Fruit fly (Drosophila melanogaster) whole organism, pupa: Measurements from ENCODE around the gene CG32801.

Source experiments
- CG10348 ChIP-seq: fragments of 200-800 bp; sonication (Bioruptor generic); IDR thresholded peaks from 2 replicates; pipeline ENCODE4 v1.3.6; 2022; ENCODE audit warnings: missing biosample characterization, missing genetic modification characterization
- CG12605 ChIP-seq: fragments of 200-800 bp; sonication (Bioruptor generic); IDR thresholded peaks from 2 replicates; pipeline ENCODE4 v1.3.6; 2022; ENCODE audit warnings: missing biosample characterization, missing genetic modification characterization
- CG13204 ChIP-seq: fragments of 200-800 bp; sonication (Bioruptor generic); optimal IDR thresholded peaks from 2 replicates; lab custom pipeline; 2018; ENCODE audit warnings: missing biosample characterization, mild to moderate bottlenecking, missing genetic modification characterization, moderate library complexity
- CG14655 ChIP-seq: fragments of 200-800 bp; sonication (Bioruptor generic); optimal IDR thresholded peaks from 3 replicates; lab custom pipeline; 2017; ENCODE audit warnings: mild to moderate bottlenecking, missing biosample characterization, missing genetic modification reagents, missing genetic modification characterization
- CG15710 ChIP-seq: fragments of 200-800 bp; sonication (Bioruptor generic); optimal IDR thresholded peaks from 2 replicates; lab custom pipeline; 2018; ENCODE audit warnings: missing biosample characterization, mild to moderate bottlenecking, missing genetic modification characterization, moderate library complexity
- CG17806 ChIP-seq: fragments of 200-800 bp; sonication (Bioruptor generic); optimal IDR thresholded peaks from 2 replicates; lab custom pipeline; 2018; ENCODE audit warnings: missing biosample characterization, mild to moderate bottlenecking, missing genetic modification characterization, moderate library complexity
- CG32121 ChIP-seq: fragments of 200-800 bp; sonication (Bioruptor generic); IDR thresholded peaks from 2 replicates; pipeline ENCODE4 v1.3.6; 2022; ENCODE audit warnings: missing biosample characterization, missing genetic modification characterization
- CG34367 ChIP-seq: fragments of 200-800 bp; sonication (Bioruptor generic); optimal IDR thresholded peaks from 2 replicates; lab custom pipeline; 2018; ENCODE audit warnings: missing biosample characterization, mild to moderate bottlenecking, missing genetic modification characterization
- CG4496 ChIP-seq: fragments of 200-800 bp; sonication (Bioruptor generic); IDR thresholded peaks from 3 replicates; pipeline ENCODE4 v1.3.6; 2022; ENCODE audit warnings: missing biosample characterization, missing genetic modification characterization
- CG8159 ChIP-seq: fragments of 200-800 bp; sonication (Bioruptor generic); optimal IDR thresholded peaks from 3 replicates; lab custom pipeline; 2018; ENCODE audit warnings: missing biosample characterization, mild to moderate bottlenecking, missing genetic modification characterization, moderate library complexity
- CG8301 ChIP-seq: fragments of 200-800 bp; sonication (Bioruptor generic); optimal IDR thresholded peaks from 2 replicates; lab custom pipeline; 2018; ENCODE audit warnings: missing biosample characterization, mild to moderate bottlenecking, missing genetic modification characterization
- CG9948 ChIP-seq: fragments of 200-800 bp; sonication (Bioruptor generic); optimal IDR thresholded peaks from 2 replicates; lab custom pipeline; 2018; ENCODE audit warnings: missing biosample characterization, mild to moderate bottlenecking, missing genetic modification characterization, moderate library complexity
- D1 ChIP-seq: fragments of 200-800 bp; sonication (Bioruptor generic); optimal IDR thresholded peaks from 2 replicates; lab custom pipeline; 2018; ENCODE audit warnings: missing biosample characterization, mild to moderate bottlenecking, missing genetic modification characterization, moderate library complexity
- EcR ChIP-seq: fragments of 200-800 bp; sonication (Bioruptor generic); optimal IDR thresholded peaks from 3 replicates; lab custom pipeline; 2019; ENCODE audit warnings: missing biosample characterization, missing genetic modification characterization, mild to moderate bottlenecking, moderate library complexity, missing genetic modification reagents
- Ets98B ChIP-seq: fragments of 200-800 bp; sonication (Bioruptor generic); IDR thresholded peaks from 2 replicates; pipeline ENCODE4 v1.3.6; 2022; ENCODE audit warnings: missing biosample characterization, missing genetic modification characterization
- Pif1A ChIP-seq: fragments of 200-800 bp; sonication (Bioruptor generic); optimal IDR thresholded peaks from 3 replicates; lab custom pipeline; 2016; ENCODE audit warnings: missing biosample characterization, missing genetic modification characterization
- Pif1B ChIP-seq: fragments of 200-800 bp; sonication (Bioruptor generic); optimal IDR thresholded peaks from 3 replicates; lab custom pipeline; 2016; ENCODE audit warnings: missing biosample characterization, missing genetic modification characterization
- Snoo ChIP-seq: fragments of 200-800 bp; sonication (Bioruptor generic); optimal IDR thresholded peaks from 3 replicates; lab custom pipeline; 2017; ENCODE audit warnings: missing biosample characterization, mild to moderate bottlenecking, missing genetic modification characterization, inconsistent platforms
- fd96Ca ChIP-seq: fragments of 200-800 bp; sonication (Bioruptor generic); IDR thresholded peaks from 3 replicates; pipeline ENCODE4 v1.3.6; 2022; ENCODE audit warnings: missing biosample characterization, missing genetic modification characterization
- gl ChIP-seq: fragments of 200-800 bp; sonication (Bioruptor generic); optimal IDR thresholded peaks from 2 replicates; lab custom pipeline; 2018; ENCODE audit warnings: missing biosample characterization, mild to moderate bottlenecking, missing genetic modification characterization
- rn ChIP-seq: fragments of 200-800 bp; sonication (Bioruptor generic); IDR thresholded peaks from 2 replicates; pipeline ENCODE4 v1.3.6; 2022; ENCODE audit warnings: missing biosample characterization, missing genetic modification characterization

The CG32801 gene

dm6 chrX:1903077-1903476 lies at the start of gene CG32801:
Gene CG32801, minus strand, starts transcription at chrX:1903177.
- TF ChIP-seq CG9948 (tag; lab: Kevin White, UChicago) = no peak
- no peak for TF ChIP-seq fd96Ca
- TF ChIP-seq EcR = no peak
- no peak for TF ChIP-seq CG14655 (GFP tag; lab: Kevin White, UChicago)
- TF ChIP-seq CG10348 (GFP tag; lab: Robert Waterston, UW) = no peak
- no peak for TF ChIP-seq D1 (tag; lab: Kevin White, UChicago)
- no peak for TF ChIP-seq rn
- no peak for TF ChIP-seq Snoo
- TF ChIP-seq CG32121 (GFP tag; lab: Robert Waterston, UW) = no peak
- TF ChIP-seq CG12605 = no peak
- TF ChIP-seq CG15710 = no peak
- no peak for TF ChIP-seq gl

DNA sequence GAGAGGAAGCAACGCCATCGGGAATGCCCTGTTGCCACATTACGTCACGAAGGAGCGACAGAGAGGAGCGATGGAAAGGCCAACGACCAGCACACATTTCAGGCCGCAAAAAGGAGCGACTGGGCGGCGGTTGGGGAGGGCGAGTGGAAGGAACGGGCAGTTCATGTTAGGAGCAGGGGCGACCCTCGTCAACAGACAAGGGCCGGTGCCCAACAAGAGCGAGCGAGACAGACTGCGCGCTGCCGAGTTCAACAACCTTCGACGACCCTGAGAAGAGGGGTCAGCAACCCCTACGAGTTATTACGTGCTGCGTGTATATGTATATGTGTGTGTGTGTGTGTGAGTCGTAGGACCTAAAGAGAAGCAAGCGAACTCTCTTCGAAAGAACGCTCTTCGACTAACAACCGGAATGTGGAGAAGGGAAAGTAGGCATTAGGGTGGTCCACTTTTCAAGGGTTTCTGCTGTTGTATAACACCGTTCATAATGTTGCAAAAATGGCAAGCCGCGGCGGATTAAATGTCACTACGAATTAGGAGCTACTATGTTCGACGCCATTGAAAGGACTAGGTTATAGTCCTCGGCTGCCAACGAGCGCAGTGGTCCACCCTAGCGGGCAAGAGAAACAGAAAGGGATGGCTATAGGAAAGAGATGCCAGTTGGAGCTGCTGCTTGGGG lies 48.6 kb upstream of the CG32801 start:
- peak; percentile 99 for TF ChIP-seq Pif1B (GFP tag; lab: Kevin White, UChicago)
- TF ChIP-seq Ets98B (GFP tag; lab: Robert Waterston, UW) = peak; percentile 98
- TF ChIP-seq CG8301 = peak; percentile 99
- TF ChIP-seq CG13204 (GFP tag; lab: Kevin White, UChicago) = peak; percentile 92
- peak; percentile 98 for TF ChIP-seq CG32121 (GFP tag; lab: Robert Waterston, UW)
- peak; percentile 100 for TF ChIP-seq CG8159
- TF ChIP-seq Pif1A (GFP tag; lab: Kevin White, UChicago) = peak; percentile 99
- TF ChIP-seq CG9948 (tag; lab: Kevin White, UChicago) = peak; percentile 99
- peak; percentile 98 for TF ChIP-seq CG12605
- TF ChIP-seq CG34367 (tag; lab: Kevin White, UChicago) = peak; percentile 99
- peak; percentile 98 for TF ChIP-seq CG15710
- peak; percentile 100 for TF ChIP-seq EcR
- peak; percentile 99 for TF ChIP-seq CG14655 (GFP tag; lab: Kevin White, UChicago)
- TF ChIP-seq fd96Ca = peak; percentile 99
- TF ChIP-seq CG17806 = peak; percentile 99
- TF ChIP-seq gl = peak; percentile 98
- peak; percentile 99 for TF ChIP-seq Snoo
- peak; percentile 82 for TF ChIP-seq CG10348 (GFP tag; lab: Robert Waterston, UW)
- TF ChIP-seq rn = peak; percentile 92
- TF ChIP-seq CG4496 (GFP tag; lab: Robert Waterston, UW) = peak; percentile 99
- peak; percentile 95 for TF ChIP-seq D1 (tag; lab: Kevin White, UChicago)

dm6 chrX:1950311-1950710 lies 47.3 kb upstream of the CG32801 start:
- TF ChIP-seq CG12605 = no peak
- TF ChIP-seq EcR = peak; percentile 99

DNA sequence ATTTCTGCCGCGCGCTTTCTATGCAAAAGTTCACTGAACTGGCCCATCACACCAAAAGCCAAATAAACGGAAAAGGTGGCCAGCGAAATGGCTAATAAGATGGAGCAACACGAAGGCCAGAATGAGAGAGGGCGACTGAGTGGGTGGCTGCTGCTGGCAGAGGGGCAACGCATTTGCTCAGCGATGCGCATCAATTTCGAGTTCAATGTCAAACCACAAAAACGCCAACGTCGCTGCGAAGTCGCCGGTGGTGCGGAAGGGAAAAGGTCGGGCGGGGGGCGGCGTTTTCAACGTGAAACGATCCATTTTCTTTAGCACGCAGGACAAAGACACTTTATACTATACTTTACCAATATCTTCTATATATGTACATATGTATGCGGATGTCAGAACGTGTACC lies 46.6 kb upstream of the CG32801 start:
- TF ChIP-seq EcR (no peak), CG13204 (GFP tag; lab: Kevin White, UChicago) (no peak), CG8301 (no peak), rn (no peak), CG10348 (GFP tag; lab: Robert Waterston, UW) (no peak), CG12605 (no peak), Pif1A (GFP tag; lab: Kevin White, UChicago) (no peak), CG9948 (tag; lab: Kevin White, UChicago) (no peak), gl (no peak), D1 (tag; lab: Kevin White, UChicago) (no peak), Snoo (no peak), CG4496 (GFP tag; lab: Robert Waterston, UW) (no peak), CG15710 (no peak), CG8159 (no peak)

DNA sequence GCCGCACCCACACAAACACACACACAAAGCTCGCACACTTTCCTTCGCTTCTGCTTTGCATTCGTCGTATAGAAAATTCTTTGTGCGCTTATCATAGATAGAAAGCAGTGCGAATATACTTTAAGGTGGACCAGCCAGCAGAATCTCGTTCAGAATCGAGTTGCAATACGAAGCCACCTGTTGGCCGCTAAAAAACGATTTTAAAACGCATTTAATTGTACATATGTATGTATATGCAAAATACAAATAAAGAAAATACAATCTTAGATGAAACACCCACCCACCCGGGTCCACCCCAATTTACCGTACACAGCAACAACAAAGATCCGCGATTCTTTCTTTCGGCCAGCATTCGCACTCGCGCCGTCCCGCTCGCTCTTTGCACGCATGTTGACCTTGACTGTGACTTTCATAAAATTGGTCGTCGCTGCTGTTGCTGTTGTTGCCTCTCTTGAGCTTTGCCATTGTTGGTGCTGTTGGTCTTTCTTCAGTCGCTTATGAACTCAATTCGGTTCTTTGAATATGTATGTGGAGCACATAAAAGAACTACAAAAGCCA lies 45.6 kb upstream of the CG32801 start:
- TF ChIP-seq fd96Ca = peak; percentile 97
- peak; percentile 85 for TF ChIP-seq CG9948 (tag; lab: Kevin White, UChicago)
- peak; percentile 91 for TF ChIP-seq CG34367 (tag; lab: Kevin White, UChicago)
- peak; percentile 88 for TF ChIP-seq CG17806
- peak; percentile 90 for TF ChIP-seq Snoo
- peak; percentile 95 for TF ChIP-seq CG14655 (GFP tag; lab: Kevin White, UChicago)
- TF ChIP-seq EcR = no peak
- TF ChIP-seq CG4496 (GFP tag; lab: Robert Waterston, UW) = peak; percentile 98
- peak; percentile 93 for TF ChIP-seq Pif1A (GFP tag; lab: Kevin White, UChicago)
- peak; percentile 84 for TF ChIP-seq rn
- peak; percentile 44 for TF ChIP-seq D1 (tag; lab: Kevin White, UChicago)
- TF ChIP-seq CG13204 (GFP tag; lab: Kevin White, UChicago) = peak; percentile 66
- peak; percentile 99 for TF ChIP-seq CG8159
- peak; percentile 94 for TF ChIP-seq Ets98B (GFP tag; lab: Robert Waterston, UW)
- peak; percentile 96 for TF ChIP-seq CG12605
- peak; percentile 86 for TF ChIP-seq CG15710
- peak; percentile 93 for TF ChIP-seq Pif1B (GFP tag; lab: Kevin White, UChicago)
- peak; percentile 95 for TF ChIP-seq CG8301
- TF ChIP-seq CG32121 (GFP tag; lab: Robert Waterston, UW) = peak; percentile 94
- TF ChIP-seq CG10348 (GFP tag; lab: Robert Waterston, UW) = no peak
- peak; percentile 69 for TF ChIP-seq gl
- TF ChIP-seq, all 21 proteins: peak for 19

DNA sequence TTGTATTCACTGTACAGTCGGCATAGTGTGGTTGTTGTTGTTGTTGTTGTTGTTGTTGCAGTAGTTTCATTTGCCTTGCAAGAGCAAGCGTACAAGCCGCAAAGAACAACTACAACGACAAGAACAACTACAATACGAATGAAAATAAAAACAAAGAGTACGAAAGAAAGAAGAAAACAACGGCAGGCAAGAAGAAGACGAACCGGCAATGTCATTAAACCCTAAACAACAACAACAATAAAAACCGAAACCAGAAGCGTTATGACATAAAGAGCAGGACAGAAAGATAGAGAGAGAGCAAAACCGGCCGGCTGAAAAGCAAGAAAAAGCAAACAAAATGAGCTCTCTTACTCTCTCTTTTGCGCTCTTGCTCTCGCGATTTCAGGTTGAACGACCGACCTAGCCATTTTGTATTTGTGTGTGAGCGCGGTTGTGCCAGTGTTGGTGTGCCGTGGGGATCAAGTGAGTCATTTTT lies 45.0 kb upstream of the CG32801 start:
- no peak for TF ChIP-seq rn
- no peak for TF ChIP-seq Snoo
- peak; percentile 26 for TF ChIP-seq CG13204 (GFP tag; lab: Kevin White, UChicago)
- TF ChIP-seq CG12605 = no peak
- no peak for TF ChIP-seq CG4496 (GFP tag; lab: Robert Waterston, UW)
- peak; percentile 5 for TF ChIP-seq CG15710
- peak; percentile 10 for TF ChIP-seq gl
- no peak for TF ChIP-seq CG17806
- TF ChIP-seq CG10348 (GFP tag; lab: Robert Waterston, UW) = no peak
- TF ChIP-seq Pif1A (GFP tag; lab: Kevin White, UChicago) = peak; percentile 40
- TF ChIP-seq CG9948 (tag; lab: Kevin White, UChicago) = no peak
- TF ChIP-seq CG8301 = no peak
- TF ChIP-seq EcR = peak; percentile 100
